Worm (Caenorhabditis elegans) whole organism, L4 larva: ENCODE results near the gene ZC204.6.

Experiments
- F49E8.2 ChIP-seq: sonication (generic microtip); optimal IDR thresholded peaks from 2 replicates; lab custom pipeline; 2016; ENCODE audit warnings: missing compliant biosample characterization, mild to moderate bottlenecking, missing genetic modification characterization, borderline replicate concordance
- Y105C5A.15 ChIP-seq: fragments of 200-800 bp; sonication (Bioruptor generic); IDR thresholded peaks from 2 replicates; pipeline ENCODE4 v1.3.6; 2022; ENCODE audit warnings: missing genetic modification characterization, missing compliant biosample characterization

- TF ChIP-seq Y105C5A.15 (GFP tag; lab: Robert Waterston, UW) (no peak), F49E8.2 (tag; lab: Kevin White, UChicago) (no peak)
Measured at ce11 chrII:1650502-1650901, 5.9 kb upstream of the ZC204.6 start, which contains the start of gene fbxb-20.
